Worm (Caenorhabditis elegans): Measurements from ENCODE around the gene fbxa-53.
A peak's percentile ranks its signal among the peaks of the same experiment; 100 is the strongest.
"Not testable (repeated sequence)": the region's sequence is repeated elsewhere in the genome, so short reads cannot be mapped to it uniquely, and the experiment has no call there.

The fbxa-53 gene

DNA sequence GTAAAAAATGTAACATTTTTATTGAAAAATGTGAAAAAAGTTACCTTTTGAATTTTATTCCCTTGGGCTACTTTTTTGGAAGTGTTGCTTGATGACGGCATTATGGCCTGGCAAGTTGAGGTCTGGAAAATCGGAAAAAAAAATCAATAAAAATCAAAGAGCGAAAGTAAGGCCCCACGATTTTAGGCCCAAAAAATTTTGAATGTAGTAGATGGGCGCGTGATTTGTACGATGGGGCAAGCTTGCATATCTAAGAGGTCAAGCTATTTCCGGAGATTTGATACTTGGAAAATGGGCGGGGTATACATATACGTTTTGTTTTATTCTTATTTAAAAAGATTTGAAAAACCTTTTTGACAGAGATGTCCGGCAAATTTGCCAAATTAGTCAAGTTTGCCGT lies 11.8 kb downstream of the fbxa-53 start, which contains the start of gene F07G6.5:
Gene F07G6.5, minus strand, starts transcription at position 101 of the 400 bp plus-strand sequence.
- TF ChIP-seq hlh-13 (GFP tag; optimal IDR thresholded peaks at IDR 0.05) (no peak), lim-6 (tag; optimal IDR thresholded peaks at IDR 0.05) (no peak), ets-4 (tag; optimal IDR thresholded peaks at IDR 0.05) (no peak), ceh-18 (tag; optimal IDR thresholded peaks at IDR 0.05) (no peak), npax-4 (tag; optimal IDR thresholded peaks at IDR 0.05) (no peak), fkh-6 (tag; optimal IDR thresholded peaks at IDR 0.05) (no peak), ceh-2 (tag; optimal IDR thresholded peaks at IDR 0.05) (no peak), nhr-11 (tag; optimal IDR thresholded peaks at IDR 0.05) (no peak), fax-1 (tag; optimal IDR thresholded peaks at IDR 0.05) (no peak)

DNA sequence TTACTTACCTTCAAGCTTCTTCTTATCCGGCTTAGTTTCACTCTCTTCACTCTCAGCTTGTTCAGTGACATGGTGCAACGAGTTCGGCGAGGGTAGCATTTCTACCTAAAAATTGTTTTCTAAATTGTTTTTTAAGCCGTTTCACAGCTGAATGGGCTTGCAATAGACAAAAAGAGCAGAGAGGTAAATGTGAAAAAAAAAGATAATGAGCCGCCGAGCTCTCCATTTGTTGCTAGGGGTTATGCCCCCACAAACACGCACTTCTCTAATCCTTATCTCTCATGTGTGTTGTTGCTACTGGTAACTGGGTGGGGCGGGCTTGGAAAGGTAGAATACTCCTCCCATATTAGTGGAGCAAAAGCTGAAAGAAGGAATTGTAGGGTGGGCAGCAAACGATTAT lies 14.5 kb downstream of the fbxa-53 start, which contains the start of gene C36C9.5:
Gene C36C9.5, minus strand, starts transcription at position 101 of the 400 bp plus-strand sequence.
- no peak for TF ChIP-seq ceh-6 (GFP tag; optimal IDR thresholded peaks at IDR 0.05)

DNA sequence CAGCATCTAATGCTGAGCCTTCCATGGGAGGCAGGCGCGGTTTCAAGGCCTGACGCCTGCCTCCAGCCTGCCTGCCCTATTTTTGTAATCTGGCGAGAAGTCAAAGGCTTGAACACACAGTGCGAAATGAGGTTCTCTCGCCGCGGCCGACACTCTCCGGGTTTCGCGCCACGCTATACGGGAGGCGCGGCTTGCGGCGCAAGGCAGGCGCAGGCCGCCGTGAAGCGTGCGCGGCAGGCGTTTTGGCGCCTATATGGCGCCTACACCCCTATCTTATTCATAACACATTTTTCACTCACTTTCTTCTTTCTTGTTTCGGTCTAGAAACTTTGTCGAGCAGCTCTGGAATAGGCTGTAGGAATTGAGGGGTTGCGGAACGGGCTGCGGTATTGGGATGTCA lies 15.3 kb downstream of the fbxa-53 start:
- no peak for TF ChIP-seq ceh-31 (tag; optimal IDR thresholded peaks at IDR 0.05)
- peak; percentile 60 for TF ChIP-seq elt-4 (tag; optimal IDR thresholded peaks at IDR 0.05)

DNA sequence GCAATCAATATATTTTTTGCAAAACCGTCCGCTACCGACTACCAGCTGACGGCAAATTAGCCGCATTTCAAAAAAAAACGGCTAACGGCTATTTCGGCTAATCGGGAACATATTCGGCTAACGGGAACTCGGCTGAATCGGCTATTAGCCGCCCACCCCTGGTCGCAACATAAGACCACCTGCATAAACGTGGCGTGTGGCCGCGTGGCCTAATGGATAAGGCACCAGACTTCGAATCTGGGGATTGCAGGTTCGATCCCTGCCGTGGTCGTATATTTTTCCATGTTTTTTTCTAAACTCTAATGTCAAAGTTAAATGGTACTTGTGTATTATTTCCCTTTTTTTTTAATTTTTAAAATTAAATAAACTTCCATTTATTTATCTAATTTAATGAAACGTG lies 19.9 kb downstream of the fbxa-53 start:
- TF ChIP-seq pqm-1 (tag; optimal IDR thresholded peaks at IDR 0.05) = no peak
- TF ChIP-seq pha-2 (tag; optimal IDR thresholded peaks at IDR 0.05) = no peak
- TF ChIP-seq ceh-45 (GFP tag; IDR thresholded peaks at IDR 0.05) = no peak
- no peak for TF ChIP-seq ceh-2 (tag; optimal IDR thresholded peaks at IDR 0.05)
- no peak for TF ChIP-seq ceh-22 (tag; optimal IDR thresholded peaks at IDR 0.05)
- TF ChIP-seq ref-2 (tag; optimal IDR thresholded peaks at IDR 0.05) = no peak
- TF ChIP-seq unc-3 (GFP tag; conservative IDR thresholded peaks at IDR 0.05) = no peak
- TF ChIP-seq unc-3 (tag; optimal IDR thresholded peaks at IDR 0.05) = no peak
- no peak for TF ChIP-seq madf-2 (tag; optimal IDR thresholded peaks at IDR 0.05)
- TF ChIP-seq ahr-1 (tag; optimal IDR thresholded peaks at IDR 0.05) = no peak
- TF ChIP-seq unc-55 (GFP tag; optimal IDR thresholded peaks at IDR 0.05) = no peak
- no peak for TF ChIP-seq elt-2 (tag; optimal IDR thresholded peaks at IDR 0.05)

DNA sequence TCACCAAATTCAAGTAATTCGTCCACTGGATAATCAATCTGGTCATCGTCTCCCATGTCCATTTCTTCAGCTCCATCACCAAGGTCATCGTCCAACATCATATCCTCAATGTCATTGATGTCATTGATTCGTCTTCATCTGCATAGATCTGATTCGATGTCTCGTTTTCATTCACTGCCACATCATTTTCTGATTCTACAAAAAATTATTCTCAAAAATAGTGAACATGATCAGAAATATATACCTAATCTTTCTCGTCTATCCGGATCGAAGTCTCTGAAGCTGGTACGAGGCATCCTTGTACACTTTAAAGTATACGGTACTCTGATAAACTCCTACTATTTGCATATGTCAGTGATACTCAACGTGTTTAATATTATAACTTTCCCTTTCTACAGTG lies 21.5 kb downstream of the fbxa-53 start, which contains the start of gene C36C9.4:
Gene C36C9.4, minus strand, starts transcription at position 101 of the 400 bp plus-strand sequence.
- TF ChIP-seq tbx-2, pat-9, elt-2 (tag; optimal IDR thresholded peaks at IDR 0.05): not testable (repeated sequence)

DNA sequence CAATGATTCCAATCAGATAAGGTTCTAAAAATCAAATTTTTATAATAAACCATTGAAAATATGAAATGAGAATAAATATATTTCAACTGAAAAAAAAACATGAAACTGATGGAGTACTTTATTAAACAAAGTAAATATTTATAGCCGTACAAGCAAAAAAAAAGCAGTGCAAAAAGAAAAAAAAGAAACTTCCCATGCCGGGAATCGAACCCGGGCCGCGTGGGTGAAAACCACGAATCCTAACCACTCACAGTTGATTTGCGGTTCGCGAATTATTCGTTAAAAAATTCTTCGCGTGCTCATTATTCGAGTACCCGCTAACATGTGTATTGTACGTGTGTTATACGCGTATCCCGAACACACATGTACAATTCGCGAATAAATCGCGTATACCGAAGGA lies 27.5 kb downstream of the fbxa-53 start, which contains the start of gene C36C9.6:
Gene C36C9.6, minus strand, starts transcription at position 101 of the 400 bp plus-strand sequence.
- TF ChIP-seq sdc-2 (tag; optimal IDR thresholded peaks at IDR 0.05); ceh-6 (GFP tag; optimal IDR thresholded peaks at IDR 0.05); nhr-232 (tag; optimal IDR thresholded peaks at IDR 0.05): not testable (repeated sequence)

DNA sequence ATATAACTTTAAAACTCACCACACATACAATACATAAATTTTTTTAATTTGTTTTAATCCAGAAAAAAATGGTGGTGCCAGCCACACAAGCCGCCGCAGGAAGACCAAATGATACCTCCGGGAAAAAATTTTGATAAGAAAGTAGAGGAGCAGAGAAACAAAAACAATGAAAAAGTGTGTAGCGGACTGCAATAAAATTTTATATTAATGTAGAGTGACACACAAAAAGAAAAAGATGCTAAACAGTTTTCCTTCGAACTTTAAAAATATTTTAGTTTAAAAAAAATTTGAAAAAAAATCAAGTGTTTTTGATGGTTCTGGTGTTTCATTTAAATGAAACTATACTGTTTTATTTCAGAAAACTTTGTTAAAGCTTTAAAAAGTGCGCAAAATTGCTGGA lies 28.4 kb downstream of the fbxa-53 start, which contains the start of gene C36C9.12:
Gene C36C9.12, minus strand, starts transcription at position 101 of the 400 bp plus-strand sequence.
- not testable (repeated sequence) for TF ChIP-seq sdc-2, K02D7.2, ets-4 (tag; optimal IDR thresholded peaks at IDR 0.05)

DNA sequence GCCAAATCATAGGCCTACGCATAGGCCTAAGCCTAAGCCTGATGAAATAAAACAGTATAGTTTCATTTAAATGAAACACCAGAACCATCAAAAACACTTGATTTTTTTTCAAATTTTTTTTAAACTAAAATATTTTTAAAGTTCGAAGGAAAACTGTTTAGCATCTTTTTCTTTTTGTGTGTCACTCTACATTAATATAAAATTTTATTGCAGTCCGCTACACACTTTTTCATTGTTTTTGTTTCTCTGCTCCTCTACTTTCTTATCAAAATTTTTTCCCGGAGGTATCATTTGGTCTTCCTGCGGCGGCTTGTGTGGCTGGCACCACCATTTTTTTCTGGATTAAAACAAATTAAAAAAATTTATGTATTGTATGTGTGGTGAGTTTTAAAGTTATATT lies 31.3 kb downstream of the fbxa-53 start, which contains the start of gene C36C9.11:
Gene C36C9.11, plus strand, starts transcription at position 301 of the 400 bp plus-strand sequence.
- TF ChIP-seq C38D4.7 (GFP tag; optimal IDR thresholded peaks at IDR 0.05); ceh-48 (tag; optimal IDR thresholded peaks at IDR 0.05); zip-5 (tag; optimal IDR thresholded peaks at IDR 0.05): not testable (repeated sequence)
